Fruit fly (Drosophila melanogaster) whole organism, embryonic: Measurements from ENCODE around the gene CG33124.

Experiments
- Antp ChIP-seq: fragments of 200-800 bp; sonication (Bioruptor generic); optimal IDR thresholded peaks from 3 replicates; lab custom pipeline; 2016; ENCODE audit warnings: missing biosample characterization, missing genetic modification characterization
- CG1024 ChIP-seq: fragments of 200-800 bp; sonication (Bioruptor generic); IDR thresholded peaks from 2 replicates; pipeline ENCODE4 v1.3.6; 2022; ENCODE audit warnings: missing biosample characterization, missing genetic modification characterization
- CG10462 ChIP-seq: fragments of 200-800 bp; sonication (Bioruptor generic); optimal IDR thresholded peaks from 2 replicates; lab custom pipeline; 2016; ENCODE audit warnings: missing biosample characterization, missing genetic modification characterization
- CG11085 ChIP-seq: fragments of 200-800 bp; sonication (Bioruptor generic); IDR thresholded peaks from 2 replicates; pipeline ENCODE4 v1.3.6; 2022; ENCODE audit warnings: missing biosample characterization, missing genetic modification characterization
- CG11398 ChIP-seq: fragments of 200-800 bp; sonication (Bioruptor generic); optimal IDR thresholded peaks from 2 replicates; lab custom pipeline; 2016; ENCODE audit warnings: missing biosample characterization, missing genetic modification characterization
- CG12219 ChIP-seq: fragments of 200-800 bp; sonication (Bioruptor generic); optimal IDR thresholded peaks from 3 replicates; lab custom pipeline; 2018; ENCODE audit warnings: missing biosample characterization, mild to moderate bottlenecking, missing genetic modification characterization
- CG12391 ChIP-seq: fragments of 200-800 bp; sonication (Bioruptor generic); optimal IDR thresholded peaks from 3 replicates; lab custom pipeline; 2018; ENCODE audit warnings: missing biosample characterization, mild to moderate bottlenecking, missing genetic modification characterization, moderate library complexity
- CG12659 ChIP-seq: fragments of 200-800 bp; sonication (Bioruptor generic); optimal IDR thresholded peaks from 3 replicates; lab custom pipeline; 2017; ENCODE audit warnings: mild to moderate bottlenecking, missing biosample characterization, missing genetic modification reagents, missing genetic modification characterization
- CG14441 ChIP-seq: fragments of 200-800 bp; sonication (Bioruptor generic); IDR thresholded peaks from 2 replicates; pipeline ENCODE4 v1.3.6; 2022; ENCODE audit warnings: missing biosample characterization, missing genetic modification characterization
- CG14965 ChIP-seq: fragments of 200-800 bp; sonication (Bioruptor generic); optimal IDR thresholded peaks from 2 replicates; lab custom pipeline; 2016; ENCODE audit warnings: missing biosample characterization, missing genetic modification characterization, borderline replicate concordance
- CG17328 ChIP-seq: fragments of 200-800 bp; sonication (Bioruptor generic); IDR thresholded peaks from 2 replicates; pipeline ENCODE4 v1.3.6; 2022; ENCODE audit warnings: missing biosample characterization, missing genetic modification characterization
- CG18599 ChIP-seq: fragments of 200-800 bp; sonication (Bioruptor generic); optimal IDR thresholded peaks from 3 replicates; lab custom pipeline; 2017; ENCODE audit warnings: missing biosample characterization, missing genetic modification characterization, mild to moderate bottlenecking, moderate library complexity, missing genetic modification reagents
- CG18764 ChIP-seq: fragments of 200-800 bp; sonication (Bioruptor generic); optimal IDR thresholded peaks from 3 replicates; lab custom pipeline; 2016; ENCODE audit warnings: missing biosample characterization, missing genetic modification characterization
- CG2202 ChIP-seq: fragments of 200-800 bp; sonication (Bioruptor generic); optimal IDR thresholded peaks from 2 replicates; lab custom pipeline; 2018; ENCODE audit warnings: missing biosample characterization, mild to moderate bottlenecking, missing genetic modification characterization
- CG31224 ChIP-seq: fragments of 200-800 bp; sonication (Bioruptor generic); IDR thresholded peaks from 2 replicates; pipeline ENCODE4 v1.3.6; 2022; ENCODE audit warnings: missing biosample characterization, missing genetic modification characterization
- CG4404 ChIP-seq: fragments of 200-800 bp; sonication (Bioruptor generic); IDR thresholded peaks from 2 replicates; pipeline ENCODE4 v1.3.6; 2022; ENCODE audit warnings: missing biosample characterization, missing genetic modification characterization
- CG6683 ChIP-seq: fragments of 200-800 bp; sonication (Bioruptor generic); optimal IDR thresholded peaks from 2 replicates; lab custom pipeline; 2017; ENCODE audit warnings: missing biosample characterization, mild to moderate bottlenecking, missing genetic modification characterization, missing genetic modification reagents
- CG7357 ChIP-seq: fragments of 200-800 bp; sonication (Bioruptor generic); IDR thresholded peaks from 3 replicates; pipeline ENCODE4 v1.3.6; 2022; ENCODE audit warnings: missing biosample characterization, missing genetic modification characterization
- CG8924 ChIP-seq: fragments of 200-800 bp; optimal IDR thresholded peaks from 3 replicates; lab custom pipeline; 2019; ENCODE audit warnings: missing biosample characterization, mild to moderate bottlenecking, missing genetic modification characterization, moderate library complexity
- CG9437 ChIP-seq: fragments of 200-800 bp; sonication (Bioruptor generic); optimal IDR thresholded peaks from 2 replicates; lab custom pipeline; 2018; ENCODE audit warnings: missing biosample characterization, mild to moderate bottlenecking, missing genetic modification characterization
- CG9876 ChIP-seq: fragments of 200-800 bp; sonication (Bioruptor generic); optimal IDR thresholded peaks from 2 replicates; lab custom pipeline; 2016; ENCODE audit warnings: missing biosample characterization, missing genetic modification characterization
- D19A ChIP-seq: fragments of 200-800 bp; optimal IDR thresholded peaks from 3 replicates; lab custom pipeline; 2019; ENCODE audit warnings: missing biosample characterization, mild to moderate bottlenecking, missing genetic modification characterization, moderate library complexity
- Ets65A ChIP-seq: fragments of 200-800 bp; sonication (Bioruptor generic); peaks from one replicate; lab custom pipeline; 2016; ENCODE audit warnings: missing biosample characterization, missing genetic modification characterization
- Fer1 ChIP-seq: fragments of 200-800 bp; sonication (Bioruptor generic); optimal IDR thresholded peaks from 2 replicates; lab custom pipeline; 2017; ENCODE audit warnings: missing biosample characterization, mild to moderate bottlenecking, missing genetic modification characterization
- H15 ChIP-seq: fragments of 200-800 bp; sonication (Bioruptor generic); IDR thresholded peaks from 3 replicates; pipeline ENCODE4 v1.3.6; 2022; ENCODE audit warnings: missing biosample characterization, missing genetic modification characterization
- HmgZ ChIP-seq: fragments of 200-800 bp; sonication (Bioruptor generic); optimal IDR thresholded peaks from 2 replicates; lab custom pipeline; 2018; ENCODE audit warnings: missing biosample characterization, mild to moderate bottlenecking, missing genetic modification characterization
- Jarid2 ChIP-seq: fragments of 200-800 bp; sonication (Bioruptor generic); optimal IDR thresholded peaks from 3 replicates; lab custom pipeline; 2017; ENCODE audit warnings: mild to moderate bottlenecking, missing biosample characterization, missing genetic modification reagents, missing genetic modification characterization
- Kr ChIP-seq: fragments of 200-800 bp; sonication (Bioruptor generic); optimal IDR thresholded peaks from 2 replicates; lab custom pipeline; 2017; ENCODE audit warnings: missing biosample characterization, mild to moderate bottlenecking, missing genetic modification characterization
- Mad ChIP-seq: fragments of 200-800 bp; sonication (Bioruptor generic); optimal IDR thresholded peaks from 2 replicates; lab custom pipeline; 2016; ENCODE audit warnings: missing biosample characterization, missing genetic modification characterization
- Meics ChIP-seq: fragments of 200-800 bp; sonication (Bioruptor generic); optimal IDR thresholded peaks from 2 replicates; lab custom pipeline; 2017; ENCODE audit warnings: missing biosample characterization, mild to moderate bottlenecking, missing genetic modification characterization
- Opbp ChIP-seq: fragments of 200-800 bp; sonication (Bioruptor generic); IDR thresholded peaks from 3 replicates; pipeline ENCODE4 v1.3.6; 2022; ENCODE audit warnings: missing biosample characterization, missing genetic modification characterization; ENCODE audit not compliant: partially characterized antibody
- Tbp ChIP-seq: fragments of >200 bp; optimal IDR thresholded peaks from 2 replicates; lab custom pipeline; 2018; ENCODE audit warnings: missing biosample characterization, missing genetic modification characterization
- abd-A ChIP-seq: fragments of 200-800 bp; sonication (Bioruptor generic); optimal IDR thresholded peaks from 3 replicates; lab custom pipeline; 2019; ENCODE audit warnings: missing biosample characterization, mild to moderate bottlenecking, missing genetic modification characterization, moderate library complexity
- bowl ChIP-seq: fragments of 200-800 bp; sonication (Bioruptor generic); IDR thresholded peaks from 2 replicates; pipeline ENCODE4 v1.3.6; 2022; ENCODE audit warnings: missing biosample characterization, missing genetic modification characterization
- croc ChIP-seq: fragments of 200-800 bp; sonication (Bioruptor generic); conservative IDR thresholded peaks from 3 replicates; pipeline ENCODE4 v1.3.6; 2022; ENCODE audit warnings: missing biosample characterization, missing genetic modification characterization
- dimm ChIP-seq: fragments of 200-800 bp; sonication (Bioruptor generic); IDR thresholded peaks from 2 replicates; pipeline ENCODE4 v1.3.6; 2022; ENCODE audit warnings: missing biosample characterization, missing genetic modification characterization
- disco-r ChIP-seq: fragments of 200-800 bp; sonication (Bioruptor generic); optimal IDR thresholded peaks from 2 replicates; lab custom pipeline; 2016; ENCODE audit warnings: missing biosample characterization, missing genetic modification characterization
- dmrt99B ChIP-seq: fragments of 200-800 bp; sonication (Bioruptor generic); optimal IDR thresholded peaks from 2 replicates; lab custom pipeline; 2018; ENCODE audit warnings: missing biosample characterization, mild to moderate bottlenecking, missing genetic modification characterization, moderate library complexity
- exex ChIP-seq: fragments of 200-800 bp; sonication (Bioruptor generic); optimal IDR thresholded peaks from 4 replicates; lab custom pipeline; 2018; ENCODE audit warnings: missing biosample characterization, mild to moderate bottlenecking, missing genetic modification characterization, moderate library complexity
- fd96Cb ChIP-seq: fragments of 200-800 bp; sonication (Bioruptor generic); optimal IDR thresholded peaks from 2 replicates; lab custom pipeline; 2018; ENCODE audit warnings: missing biosample characterization, mild to moderate bottlenecking, missing genetic modification characterization, moderate library complexity
- gce ChIP-seq: fragments of 200-800 bp; sonication (Bioruptor generic); IDR thresholded peaks from 3 replicates; pipeline ENCODE4 v1.3.6; 2022; ENCODE audit warnings: missing biosample characterization, missing genetic modification characterization
- gfzf ChIP-seq: fragments of 200-800 bp; sonication (Bioruptor generic); optimal IDR thresholded peaks from 2 replicates; lab custom pipeline; 2016; ENCODE audit warnings: missing biosample characterization, mild to moderate bottlenecking, missing genetic modification characterization, moderate library complexity
- hbn ChIP-seq: fragments of 200-800 bp; sonication (Bioruptor generic); IDR thresholded peaks from 2 replicates; pipeline ENCODE4 v1.3.6; 2022; ENCODE audit warnings: missing biosample characterization, missing genetic modification characterization; ENCODE audit not compliant: partially characterized antibody
- jigr1 ChIP-seq: fragments of 200-800 bp; sonication (Bioruptor generic); IDR thresholded peaks from 3 replicates; pipeline ENCODE4 v1.3.6; 2022; ENCODE audit warnings: missing biosample characterization, missing genetic modification characterization
- klu ChIP-seq: fragments of 200-800 bp; sonication (Bioruptor generic); IDR thresholded peaks from 2 replicates; pipeline ENCODE4 v1.3.6; 2022; ENCODE audit warnings: missing biosample characterization, missing genetic modification characterization
- knrl ChIP-seq: fragments of 200-800 bp; sonication (Bioruptor generic); IDR thresholded peaks from 3 replicates; pipeline ENCODE4 v1.3.6; 2022; ENCODE audit warnings: missing biosample characterization, missing genetic modification characterization; ENCODE audit not compliant: partially characterized antibody
- lbe ChIP-seq: fragments of 200-800 bp; sonication (Bioruptor generic); optimal IDR thresholded peaks from 2 replicates; lab custom pipeline; 2016; ENCODE audit warnings: missing biosample characterization, mild to moderate bottlenecking, missing genetic modification characterization
- lmd ChIP-seq: fragments of 200-800 bp; sonication (Bioruptor generic); IDR thresholded peaks from 2 replicates; pipeline ENCODE4 v1.3.6; 2022; ENCODE audit warnings: missing biosample characterization, missing genetic modification characterization
- p53 ChIP-seq: fragments of 200-800 bp; sonication (Bioruptor generic); optimal IDR thresholded peaks from 2 replicates; lab custom pipeline; 2016; ENCODE audit warnings: missing biosample characterization, missing genetic modification characterization
- pzg ChIP-seq: fragments of 200-800 bp; sonication (Bioruptor generic); optimal IDR thresholded peaks from 3 replicates; lab custom pipeline; 2018; ENCODE audit warnings: missing biosample characterization, mild to moderate bottlenecking, missing genetic modification characterization, moderate library complexity
- z ChIP-seq: fragments of 200-800 bp; sonication (Bioruptor generic); IDR thresholded peaks from 3 replicates; pipeline ENCODE4 v1.3.6; 2022; ENCODE audit warnings: missing biosample characterization, missing genetic modification characterization
- zfh2 ChIP-seq: fragments of 200-800 bp; sonication (Bioruptor generic); optimal IDR thresholded peaks from 2 replicates; lab custom pipeline; 2016; ENCODE audit warnings: missing biosample characterization, missing genetic modification characterization

The CG33124 gene

DNA sequence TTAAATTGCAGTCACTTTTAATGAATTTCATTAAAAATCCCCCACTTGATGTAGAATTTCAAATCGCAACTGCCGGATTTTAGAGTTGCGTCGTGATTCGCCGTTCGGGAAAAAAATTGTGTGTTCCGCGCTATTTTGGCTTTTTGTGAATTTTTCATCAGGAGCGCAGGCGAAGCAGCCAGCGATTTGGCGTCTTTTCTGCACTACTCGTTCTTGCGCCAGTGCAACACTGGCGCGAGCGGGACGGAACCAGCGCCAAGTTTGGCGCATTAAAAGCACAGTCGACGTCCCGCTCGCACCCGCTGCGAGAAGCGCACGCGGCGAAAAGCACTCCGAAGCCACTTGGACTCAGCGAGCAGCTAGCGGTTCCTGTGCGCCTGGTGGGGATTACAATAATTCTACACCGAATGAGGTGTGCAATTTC is 15.5 kb downstream of the CG33124 start (continued):
- TF ChIP-seq pzg (GFP tag; lab: Kevin White, UChicago) (peak; percentile 79), CG6683 (GFP tag; lab: Kevin White, UChicago) (peak; percentile 15), fd96Cb (tag; lab: Kevin White, UChicago) (no peak), Antp (GFP tag; lab: Kevin White, UChicago) (peak; percentile 18), CG2202 (tag; lab: Kevin White, UChicago) (peak; percentile 31), CG14441 (GFP tag; lab: Robert Waterston, UW) (no peak), Kr (no peak), Opbp (GFP tag; lab: Robert Waterston, UW) (no peak), CG14965 (no peak), CG9437 (no peak), hbn (GFP tag; lab: Robert Waterston, UW) (no peak), CG17328 (no peak), p53 (no peak), Tbp (no peak), CG11085 (GFP tag; lab: Robert Waterston, UW) (no peak), zfh2 (GFP tag; lab: Kevin White, UChicago) (no peak), abd-A (tag; lab: Kevin White, UChicago) (peak; percentile 98), D19A (tag; lab: Kevin White, UChicago) (peak; percentile 40), CG18599 (GFP tag; lab: Kevin White, UChicago) (peak; percentile 53), dimm (GFP tag; lab: Robert Waterston, UW) (no peak), bowl (GFP tag; lab: Robert Waterston, UW) (no peak), CG18764 (GFP tag; lab: Kevin White, UChicago) (no peak), lmd (GFP tag; lab: Robert Waterston, UW) (no peak), Meics (GFP tag; lab: Kevin White, UChicago) (peak; percentile 46), jigr1 (GFP tag; lab: Robert Waterston, UW) (no peak), klu (GFP tag; lab: Robert Waterston, UW) (no peak), Fer1 (GFP tag; lab: Kevin White, UChicago) (peak; percentile 75), gfzf (GFP tag; lab: Kevin White, UChicago) (peak; percentile 57), z (GFP tag; lab: Robert Waterston, UW) (no peak), knrl (GFP tag; lab: Robert Waterston, UW) (no peak), Mad (GFP tag; lab: Kevin White, UChicago) (peak; percentile 30), CG8924 (tag; lab: Kevin White, UChicago) (no peak), Jarid2 (GFP tag; lab: Kevin White, UChicago) (peak; percentile 3), gce (GFP tag; lab: Robert Waterston, UW) (no peak), HmgZ (tag; lab: Kevin White, UChicago) (peak; percentile 87), Ets65A (GFP tag; lab: Kevin White, UChicago) (no peak), CG1024 (GFP tag; lab: Robert Waterston, UW) (no peak), CG7357 (GFP tag; lab: Robert Waterston, UW) (no peak), dmrt99B (tag; lab: Kevin White, UChicago) (peak; percentile 48), disco-r (GFP tag; lab: Kevin White, UChicago) (peak; percentile 15), CG9876 (GFP tag; lab: Kevin White, UChicago) (no peak), CG31224 (no peak), croc (GFP tag; lab: Robert Waterston, UW) (no peak), CG12391 (tag; lab: Kevin White, UChicago) (peak; percentile 24), CG12659 (GFP tag; lab: Kevin White, UChicago) (peak; percentile 86), CG4404 (GFP tag; lab: Robert Waterston, UW) (no peak), CG11398 (GFP tag; lab: Kevin White, UChicago) (peak; percentile 29), exex (tag; lab: Kevin White, UChicago) (peak; percentile 9), CG10462 (GFP tag; lab: Kevin White, UChicago) (no peak), CG12219 (GFP tag; lab: Kevin White, UChicago) (peak; percentile 25), lbe (GFP tag; lab: Kevin White, UChicago) (peak; percentile 30), H15 (GFP tag; lab: Robert Waterston, UW) (no peak)
